Worm (Caenorhabditis elegans) whole organism, L4/young adult: ENCODE results near the gene folt-1.

Experiments used
- W03F9.2 ChIP-seq: fragments of 150-350 bp; optimal IDR thresholded peaks from 2 replicates; lab custom pipeline; 2014; ENCODE audit warnings: missing biosample characterization, missing genetic modification characterization
- dao-5 ChIP-seq: sonication (generic microtip); optimal IDR thresholded peaks from 2 replicates; lab custom pipeline; 2016; ENCODE audit warnings: missing genotype, missing genetic modification characterization, moderate library complexity, missing compliant biosample characterization

ce11 chrV:11171906-11172305 is 30.6 kb downstream of the folt-1 start, which contains the start of gene T19C4.5:
- TF ChIP-seq dao-5 (tag; lab: Kevin White, UChicago) (no peak), W03F9.2 (tag; lab: Kevin White, UChicago) (no peak)
